Worm (Caenorhabditis elegans) whole organism, L4/young adult: ENCODE measurements around the gene eif-2Bgamma.

Source experiments
- W03F9.2 ChIP-seq: fragments of 150-350 bp; optimal IDR thresholded peaks from 2 replicates; lab custom pipeline; 2014; ENCODE audit warnings: missing biosample characterization, missing genetic modification characterization
- dao-5 ChIP-seq: sonication (generic microtip); optimal IDR thresholded peaks from 2 replicates; lab custom pipeline; 2016; ENCODE audit warnings: missing genotype, missing genetic modification characterization, moderate library complexity, missing compliant biosample characterization
- him-1 ChIP-seq: sonication (generic microtip); optimal IDR thresholded peaks from 2 replicates; lab custom pipeline; 2016; ENCODE audit warnings: missing genotype, missing genetic modification reagents, missing genetic modification characterization, missing compliant biosample characterization

DNA sequence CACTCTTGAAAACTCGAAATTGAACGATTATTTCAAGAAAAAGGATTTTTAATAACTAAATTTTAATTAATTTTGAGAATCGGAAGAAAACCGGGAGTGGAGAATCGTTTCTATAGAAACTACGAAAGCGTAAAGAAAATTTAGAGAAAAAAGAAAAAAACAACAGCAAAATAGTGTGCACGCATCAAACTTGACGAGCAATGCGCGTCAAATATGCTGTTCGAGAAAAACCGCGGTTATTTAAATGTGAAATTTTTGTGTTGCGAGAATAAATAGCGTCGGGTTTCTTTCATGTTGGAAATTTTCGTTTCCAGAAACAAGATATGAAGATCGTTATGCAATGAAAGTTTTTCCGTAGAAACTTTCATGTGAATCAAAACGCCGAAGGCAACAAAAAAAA is 6.6 kb upstream of the eif-2Bgamma start:
- TF ChIP-seq him-1 (no peak), dao-5 (tag; lab: Kevin White, UChicago) (no peak), W03F9.2 (tag; lab: Kevin White, UChicago) (peak; percentile 24)
